Worm (Caenorhabditis elegans): ENCODE measurements around the gene irld-49.

ce11 chrII:2903748-2904147, 40.2 kb upstream of the irld-49 start:
- TF ChIP-seq let-607 (tag; optimal IDR thresholded peaks at IDR 0.05), result no peak
- TF ChIP-seq F37B4.10 (GFP tag; IDR thresholded peaks at IDR 0.05), result no peak
- no peak for TF ChIP-seq unc-130 (GFP tag; optimal IDR thresholded peaks at IDR 0.05)
- no peak for TF ChIP-seq B0336.3 (GFP tag; IDR thresholded peaks at IDR 0.05)
- no peak for TF ChIP-seq unc-62 (GFP tag; optimal IDR thresholded peaks at IDR 0.05)
- TF ChIP-seq ztf-3 (GFP tag; optimal IDR thresholded peaks at IDR 0.05), result no peak
- no peak for TF ChIP-seq lsl-1 (GFP tag; optimal IDR thresholded peaks at IDR 0.05)
- no peak for TF ChIP-seq ceh-79 (tag; optimal IDR thresholded peaks at IDR 0.05)
- no peak for TF ChIP-seq hmg-1.2 (GFP tag; IDR thresholded peaks at IDR 0.05)
- no peak for TF ChIP-seq ztf-18 (tag; optimal IDR thresholded peaks at IDR 0.05)
- no peak for TF ChIP-seq nhr-90 (tag; optimal IDR thresholded peaks at IDR 0.05)
- no peak for TF ChIP-seq rpc-1 (optimal IDR thresholded peaks at IDR 0.05)
- TF ChIP-seq rpc-1 (tag; optimal IDR thresholded peaks at IDR 0.05), result no peak
- no peak for TF ChIP-seq F57A8.1 (GFP tag; optimal IDR thresholded peaks at IDR 0.05)
